Worm (Caenorhabditis elegans) whole organism, L4 larva: Measurements from ENCODE around the gene sur-7.
A peak's percentile ranks its signal among the peaks of the same experiment; 100 is the strongest.

Source experiments
- lin-39 ChIP-seq: fragments of 150-350 bp; optimal IDR thresholded peaks from 2 replicates; lab custom pipeline; 2014; ENCODE audit warnings: missing biosample characterization, missing genetic modification reagents, missing genetic modification characterization
- lsy-2 ChIP-seq, 2 experiments: fragments of 150-350 bp in 1 of 2; sonication (generic microtip) in 1 of 2; optimal IDR thresholded peaks; 2 replicates each; lab custom pipeline; 2014 to 2017; ENCODE audit warnings: missing biosample characterization in 2 of 2, missing genetic modification characterization in 2 of 2
- nhr-25 ChIP-seq: sonication (generic microtip); optimal IDR thresholded peaks from 2 replicates; lab custom pipeline; 2017; ENCODE audit warnings: missing genetic modification characterization, mild to moderate bottlenecking, missing compliant biosample characterization, antibody characterized with exemption, moderate library complexity, borderline replicate concordance; ENCODE audit not compliant: insufficient read depth
- nhr-28 ChIP-seq: fragments of 150-350 bp; optimal IDR thresholded peaks from 2 replicates; lab custom pipeline; 2014; ENCODE audit warnings: missing biosample characterization, missing genetic modification characterization
- unc-130 ChIP-seq: sonication (generic microtip); optimal IDR thresholded peaks from 2 replicates; lab custom pipeline; 2016; ENCODE audit warnings: missing genetic modification reagents, missing genetic modification characterization, missing compliant biosample characterization
- zag-1 ChIP-seq: fragments of 150-350 bp; optimal IDR thresholded peaks from 2 replicates; lab custom pipeline; 2014; ENCODE audit warnings: missing biosample characterization, missing genetic modification characterization

ce11 chrX:16414572-16414971 lies 38.2 kb downstream of the sur-7 start:
- peak; percentile 66 for TF ChIP-seq nhr-28 (tag; lab: Kevin White, UChicago)
- TF ChIP-seq nhr-25: peak; percentile 73
- no peak for TF ChIP-seq zag-1 (tag; lab: Kevin White, UChicago)
- no peak for TF ChIP-seq lin-39 (tag; lab: Kevin White, UChicago)
- TF ChIP-seq unc-130 (GFP tag; lab: Kevin White, UChicago): no peak
- no peak for TF ChIP-seq lsy-2 (tag; optimal IDR thresholded peaks at IDR 0.05; lab: Kevin White, UChicago)
